Worm (Caenorhabditis elegans): ENCODE results near the gene B0361.11.

B0361.11 gene

DNA sequence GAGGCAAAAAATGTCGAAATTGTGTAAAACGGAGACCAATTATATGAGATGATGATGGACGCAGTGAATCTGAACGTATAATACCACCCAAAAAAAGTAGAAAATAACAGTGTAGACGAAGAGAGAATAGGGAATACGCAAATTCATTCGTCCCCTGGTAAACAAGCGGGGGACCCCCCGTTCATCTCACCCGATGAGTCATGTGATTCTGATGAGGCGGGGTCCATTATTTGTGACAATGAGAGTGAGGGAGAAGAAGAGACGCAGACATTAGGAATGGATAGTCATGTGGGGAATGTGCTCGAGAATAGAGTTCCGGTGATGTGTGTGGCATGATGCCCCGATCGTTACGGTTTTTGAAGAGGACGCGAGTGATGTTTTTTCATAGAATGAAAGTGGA, 5.3 kb upstream of the B0361.11 start (continued):
- TF ChIP-seq ZK337.2 (GFP tag; IDR thresholded peaks at IDR 0.05) (no peak), mdt-29 (GFP tag; IDR thresholded peaks at IDR 0.05) (peak; percentile 61; the same call in 1 of the 2 replicates), attf-4 (tag; optimal IDR thresholded peaks at IDR 0.05) (no peak), nhr-6 (tag; optimal IDR thresholded peaks at IDR 0.05) (peak; percentile 78), tra-1 (GFP tag; IDR thresholded peaks at IDR 0.05) (peak; percentile 71; the same call in 1 of the 2 replicates), pqm-1 (tag; optimal IDR thresholded peaks at IDR 0.05) (no peak), F44E2.7 (GFP tag; IDR thresholded peaks at IDR 0.05) (no peak), lim-7 (GFP tag; IDR thresholded peaks at IDR 0.05) (no peak), ceh-82 (tag; optimal IDR thresholded peaks at IDR 0.05) (no peak), saeg-2 (GFP tag; IDR thresholded peaks at IDR 0.05) (no peak), lin-1 (GFP tag; IDR thresholded peaks at IDR 0.05) (no peak), F10B5.3 (tag; optimal IDR thresholded peaks at IDR 0.05) (no peak), F49E8.2 (tag; optimal IDR thresholded peaks at IDR 0.05; ENCODE audit: borderline replicate concordance) (no peak), sdz-12 (GFP tag; optimal IDR thresholded peaks at IDR 0.05) (no peak), gei-8 (GFP tag; optimal IDR thresholded peaks at IDR 0.05) (no peak), nhr-48 (tag; optimal IDR thresholded peaks at IDR 0.05) (no peak), dmd-9 (GFP tag; IDR thresholded peaks at IDR 0.05) (no peak), snpc-4 (tag; optimal IDR thresholded peaks at IDR 0.05) (no peak), ama-1 (optimal IDR thresholded peaks at IDR 0.05) (no peak), hlh-30 (tag; optimal IDR thresholded peaks at IDR 0.05; ENCODE audit: insufficient read depth) (peak; percentile 97), madf-9 (GFP tag; conservative IDR thresholded peaks at IDR 0.05) (no peak), zfp-3 (GFP tag; conservative IDR thresholded peaks at IDR 0.05) (0 out of 2 replicates have a peak, but pooled peaks have one; percentile 37), set-16 (GFP tag; IDR thresholded peaks at IDR 0.05) (no peak), nhr-76 (tag; optimal IDR thresholded peaks at IDR 0.05) (no peak), cey-2 (tag; optimal IDR thresholded peaks at IDR 0.05; ENCODE audit: borderline replicate concordance, insufficient read depth) (no peak), lir-3 (tag; optimal IDR thresholded peaks at IDR 0.05) (no peak), arid-1 (GFP tag; conservative IDR thresholded peaks at IDR 0.05) (peak; percentile 41; the same call in 1 of the 2 replicates), dpl-1 (GFP tag; optimal IDR thresholded peaks at IDR 0.05) (peak; percentile 18), ces-1 (GFP tag; optimal IDR thresholded peaks at IDR 0.05) (no peak), nhr-10 (tag; optimal IDR thresholded peaks at IDR 0.05) (no peak), daf-8 (GFP tag; IDR thresholded peaks at IDR 0.05) (no peak), mxl-2 (GFP tag; conservative IDR thresholded peaks at IDR 0.05) (no peak), rbr-2 (tag; optimal IDR thresholded peaks at IDR 0.05) (peak; percentile 51), spr-3 (GFP tag; optimal IDR thresholded peaks at IDR 0.05) (no peak), zip-11 (GFP tag; IDR thresholded peaks at IDR 0.05) (no peak), lin-38 (GFP tag; IDR thresholded peaks at IDR 0.05) (no peak), unc-130 (GFP tag; optimal IDR thresholded peaks at IDR 0.05) (no peak), daf-19 (GFP tag; conservative IDR thresholded peaks at IDR 0.05) (no peak), aha-1 (tag) (peak; percentile 43), mep-1 (tag; optimal IDR thresholded peaks at IDR 0.05) (peak; percentile 71), Y75B8A.6 (GFP tag; IDR thresholded peaks at IDR 0.05) (no peak), T26A8.4 (GFP tag; IDR thresholded peaks at IDR 0.05) (no peak), ctbp-1 (GFP tag; IDR thresholded peaks at IDR 0.05) (no peak), Y48G9A.11 (GFP tag; IDR thresholded peaks at IDR 0.05) (no peak), mxl-3 (GFP tag; optimal IDR thresholded peaks at IDR 0.05) (peak; percentile 34), vab-7 (GFP tag; IDR thresholded peaks at IDR 0.05) (no peak), Y5F2A.4 (GFP tag; optimal IDR thresholded peaks at IDR 0.05) (no peak), hlh-11 (tag; optimal IDR thresholded peaks at IDR 0.05) (peak; percentile 78), pha-4 (GFP tag; IDR thresholded peaks at IDR 0.05) (no peak), pha-4 (tag; optimal IDR thresholded peaks at IDR 0.05) (peak; percentile 87), nhr-41 (GFP tag; IDR thresholded peaks at IDR 0.05) (no peak), fkh-10 (GFP tag; optimal IDR thresholded peaks at IDR 0.05) (no peak)
